Worm (Caenorhabditis elegans) whole organism, late embryonic: ENCODE results near the gene H32C10.1.

Experiments
- F13H6.1 ChIP-seq: sonication (generic microtip); optimal IDR thresholded peaks from 2 replicates; lab custom pipeline; 2016; ENCODE audit warnings: missing genetic modification characterization, missing compliant biosample characterization
- K09A11.1 ChIP-seq: sonication (generic microtip); optimal IDR thresholded peaks from 2 replicates; lab custom pipeline; 2017; ENCODE audit warnings: antibody characterized with exemption, mild to moderate bottlenecking, missing genetic modification characterization, missing compliant biosample characterization; ENCODE audit not compliant: insufficient read depth
- T23F11.4 ChIP-seq: fragments of 200-800 bp; sonication (Bioruptor generic); optimal IDR thresholded peaks from 2 replicates; lab custom pipeline; 2018; ENCODE audit warnings: mild to moderate bottlenecking, missing genetic modification characterization, missing compliant biosample characterization
- ahr-1 ChIP-seq: sonication (generic microtip); optimal IDR thresholded peaks from 2 replicates; lab custom pipeline; 2016; ENCODE audit warnings: missing genetic modification characterization, missing compliant biosample characterization
- ceh-14 ChIP-seq: sonication (generic microtip); optimal IDR thresholded peaks from 2 replicates; lab custom pipeline; 2016; ENCODE audit warnings: missing genotype, missing genetic modification characterization, missing compliant biosample characterization
- ceh-18 ChIP-seq: sonication (generic microtip); optimal IDR thresholded peaks from 2 replicates; lab custom pipeline; 2016; ENCODE audit warnings: missing genetic modification characterization, missing compliant biosample characterization
- ceh-19 ChIP-seq: fragments of 200-800 bp; sonication (Bioruptor generic); optimal IDR thresholded peaks from 2 replicates; lab custom pipeline; 2018; ENCODE audit warnings: mild to moderate bottlenecking, missing genetic modification characterization, missing compliant biosample characterization
- ceh-24 ChIP-seq: sonication (generic microtip); optimal IDR thresholded peaks from 2 replicates; lab custom pipeline; 2016; ENCODE audit warnings: mild to moderate bottlenecking, missing genetic modification characterization, missing compliant biosample characterization
- ceh-30 ChIP-seq: fragments of 150-350 bp; optimal IDR thresholded peaks from 2 replicates; lab custom pipeline; 2014; ENCODE audit warnings: missing biosample characterization, missing genetic modification characterization
- ceh-48 ChIP-seq: sonication (generic microtip); optimal IDR thresholded peaks from 2 replicates; lab custom pipeline; 2016; ENCODE audit warnings: missing genetic modification characterization, inconsistent platforms, missing compliant biosample characterization
- ceh-9 ChIP-seq: sonication (generic microtip); optimal IDR thresholded peaks from 2 replicates; lab custom pipeline; 2016; ENCODE audit warnings: mild to moderate bottlenecking, missing genetic modification characterization, inconsistent platforms, missing compliant biosample characterization
- che-1 ChIP-seq: sonication (generic microtip); optimal IDR thresholded peaks from 2 replicates; lab custom pipeline; 2016; ENCODE audit warnings: mild to moderate bottlenecking, missing genetic modification characterization, missing compliant biosample characterization
- dmd-4 ChIP-seq: sonication (generic microtip); optimal IDR thresholded peaks from 2 replicates; lab custom pipeline; 2016; ENCODE audit warnings: borderline replicate concordance, missing genetic modification characterization, missing compliant biosample characterization
- fkh-10 ChIP-seq: fragments of 150-350 bp; optimal IDR thresholded peaks from 2 replicates; lab custom pipeline; 2014; ENCODE audit warnings: missing biosample characterization, missing genetic modification reagents, missing genetic modification characterization
- fkh-6 ChIP-seq: sonication (generic microtip); optimal IDR thresholded peaks from 2 replicates; lab custom pipeline; 2016; ENCODE audit warnings: missing genetic modification characterization, missing compliant biosample characterization
- gmeb-2 ChIP-seq: sonication (generic microtip); optimal IDR thresholded peaks from 2 replicates; lab custom pipeline; 2016; ENCODE audit warnings: missing genetic modification characterization, inconsistent platforms, missing compliant biosample characterization
- hlh-13 ChIP-seq: fragments of 200-800 bp; sonication (Bioruptor generic); optimal IDR thresholded peaks from 2 replicates; lab custom pipeline; 2018; ENCODE audit warnings: mild to moderate bottlenecking, missing genetic modification characterization, missing compliant biosample characterization
- hlh-15 ChIP-seq: sonication (generic microtip); optimal IDR thresholded peaks from 2 replicates; lab custom pipeline; 2016; ENCODE audit warnings: missing genetic modification characterization, missing compliant biosample characterization
- hlh-6 ChIP-seq: sonication (generic microtip); optimal IDR thresholded peaks from 2 replicates; lab custom pipeline; 2016; ENCODE audit warnings: missing genotype, missing genetic modification characterization, missing compliant biosample characterization
- lim-6 ChIP-seq: sonication (generic microtip); optimal IDR thresholded peaks from 2 replicates; lab custom pipeline; 2016; ENCODE audit warnings: missing genetic modification characterization, missing compliant biosample characterization
- madf-2 ChIP-seq: sonication (generic microtip); optimal IDR thresholded peaks from 2 replicates; lab custom pipeline; 2017; ENCODE audit warnings: missing genetic modification characterization, missing compliant biosample characterization
- nhr-11 ChIP-seq: fragments of 150-350 bp; optimal IDR thresholded peaks from 2 replicates; lab custom pipeline; 2014; ENCODE audit warnings: missing biosample characterization, missing genetic modification characterization
- odd-2 ChIP-seq: sonication (generic microtip); optimal IDR thresholded peaks from 2 replicates; lab custom pipeline; 2017; ENCODE audit warnings: antibody characterized with exemption, mild to moderate bottlenecking, missing genetic modification characterization, missing compliant biosample characterization
- pax-1 ChIP-seq: fragments of 150-350 bp; optimal IDR thresholded peaks from 2 replicates; lab custom pipeline; 2014; ENCODE audit warnings: missing biosample characterization, missing genetic modification characterization
- pha-4 ChIP-seq: fragments of 150-350 bp; optimal IDR thresholded peaks from 2 replicates; lab custom pipeline; 2018; ENCODE audit warnings: missing biosample characterization, missing genetic modification reagents, missing genetic modification characterization
- pqm-1 ChIP-seq: sonication (generic microtip); optimal IDR thresholded peaks from 2 replicates; lab custom pipeline; 2016; ENCODE audit warnings: missing genetic modification characterization, missing compliant biosample characterization
- pros-1 ChIP-seq: fragments of 150-350 bp; optimal IDR thresholded peaks from 2 replicates; lab custom pipeline; 2014; ENCODE audit warnings: missing biosample characterization, missing genetic modification reagents, missing genetic modification characterization
- ref-2 ChIP-seq: sonication (generic microtip); optimal IDR thresholded peaks from 2 replicates; lab custom pipeline; 2016; ENCODE audit warnings: missing genetic modification characterization, missing compliant biosample characterization
- sox-4 ChIP-seq: sonication (generic microtip); optimal IDR thresholded peaks from 2 replicates; lab custom pipeline; 2017; ENCODE audit warnings: mild to moderate bottlenecking, missing genetic modification characterization, inconsistent platforms, missing compliant biosample characterization
- tbx-7 ChIP-seq: sonication (generic microtip); optimal IDR thresholded peaks from 2 replicates; lab custom pipeline; 2016; ENCODE audit warnings: missing genotype, missing genetic modification characterization, missing compliant biosample characterization
- ttx-3 ChIP-seq: sonication (generic microtip); optimal IDR thresholded peaks from 2 replicates; lab custom pipeline; 2016; ENCODE audit warnings: missing genetic modification reagents, missing genetic modification characterization, missing compliant biosample characterization
- unc-3 ChIP-seq, 2 experiments: fragments of 200-800 bp in 1 of 2; sonication (Bioruptor generic) in 1 of 2; sonication (generic microtip) in 1 of 2; conservative IDR thresholded peaks in 1 of 2; optimal IDR thresholded peaks in 1 of 2; 2 replicates each; pipeline versions ENCODE4 v1.3.6 to Lab custom; 2016 to 2022; ENCODE audit warnings: missing compliant biosample characterization in 2 of 2, missing genetic modification characterization in 2 of 2, missing genetic modification reagents in 1 of 2
- unc-86 ChIP-seq: sonication (generic microtip); optimal IDR thresholded peaks from 2 replicates; lab custom pipeline; 2016; ENCODE audit warnings: missing genetic modification characterization, missing compliant biosample characterization
- zip-5 ChIP-seq: sonication (generic microtip); optimal IDR thresholded peaks from 2 replicates; lab custom pipeline; 2016; ENCODE audit warnings: missing genetic modification characterization, missing compliant biosample characterization
- ztf-16 ChIP-seq: sonication (generic microtip); optimal IDR thresholded peaks from 2 replicates; lab custom pipeline; 2017; ENCODE audit warnings: missing genetic modification characterization, missing compliant biosample characterization

The H32C10.1 gene

DNA sequence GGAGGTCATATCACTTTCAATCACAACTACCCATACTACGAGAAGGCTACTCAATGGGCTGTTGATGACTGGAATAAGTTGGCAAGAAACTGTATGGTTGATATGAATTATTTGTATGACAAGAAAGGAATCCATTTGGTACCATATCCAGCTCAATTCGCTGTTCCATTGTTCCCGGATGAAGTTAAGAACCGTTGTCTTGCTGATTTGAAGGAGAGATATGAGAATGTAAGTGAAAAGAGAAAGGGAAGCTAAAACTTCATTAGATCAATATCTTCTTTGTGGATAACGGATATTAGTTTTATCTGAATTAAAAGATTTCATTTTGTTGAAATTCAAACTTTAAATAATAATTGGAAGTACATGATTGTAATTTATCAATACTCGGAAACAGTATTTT lies 47.5 kb upstream of the H32C10.1 start:
- TF ChIP-seq T23F11.4 (GFP tag; lab: Kevin White, UChicago) = no peak
- TF ChIP-seq pros-1 (tag; lab: Kevin White, UChicago) = no peak
- TF ChIP-seq, all 69 proteins: peak for 0

DNA sequence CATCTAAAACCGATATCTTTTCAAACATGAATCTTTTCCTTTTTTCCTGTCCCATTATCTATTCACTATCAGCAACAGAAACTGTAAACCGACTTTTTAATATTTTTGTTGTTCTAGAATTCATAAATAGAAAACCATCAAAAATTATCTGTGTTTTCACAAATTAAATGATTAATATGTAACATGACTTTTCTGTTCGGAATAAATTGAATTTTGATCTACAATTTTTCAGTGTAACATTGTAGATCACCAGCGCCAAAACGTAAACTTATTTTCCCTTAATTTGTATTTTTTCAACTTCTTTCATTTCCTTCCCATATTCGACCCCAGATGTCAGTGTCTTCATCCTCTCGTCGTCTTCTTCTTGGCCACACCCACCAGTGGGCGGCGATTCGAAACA lies 42.9 kb upstream of the H32C10.1 start, which contains the start of gene H04M03.3:
H04M03.3 (plus strand) TSS at position 301 of the 400 bp plus-strand sequence.
- TF ChIP-seq fkh-6 (tag; lab: Kevin White, UChicago) (no peak), ceh-9 (no peak), tbx-7 (tag; lab: Kevin White, UChicago) (no peak), hlh-6 (tag; lab: Kevin White, UChicago) (no peak), nhr-11 (tag; lab: Kevin White, UChicago) (no peak), pha-4 (no peak), ahr-1 (no peak), che-1 (tag; lab: Kevin White, UChicago) (no peak), pax-1 (tag; lab: Kevin White, UChicago) (no peak), ztf-16 (no peak), ceh-30 (tag; lab: Kevin White, UChicago) (no peak), unc-86 (tag; lab: Kevin White, UChicago) (no peak), dmd-4 (tag; lab: Kevin White, UChicago) (no peak), unc-3 (GFP tag; conservative IDR thresholded peaks at IDR 0.05; lab: Robert Waterston, UW) (no peak), unc-3 (tag; optimal IDR thresholded peaks at IDR 0.05; lab: Kevin White, UChicago) (no peak)

DNA sequence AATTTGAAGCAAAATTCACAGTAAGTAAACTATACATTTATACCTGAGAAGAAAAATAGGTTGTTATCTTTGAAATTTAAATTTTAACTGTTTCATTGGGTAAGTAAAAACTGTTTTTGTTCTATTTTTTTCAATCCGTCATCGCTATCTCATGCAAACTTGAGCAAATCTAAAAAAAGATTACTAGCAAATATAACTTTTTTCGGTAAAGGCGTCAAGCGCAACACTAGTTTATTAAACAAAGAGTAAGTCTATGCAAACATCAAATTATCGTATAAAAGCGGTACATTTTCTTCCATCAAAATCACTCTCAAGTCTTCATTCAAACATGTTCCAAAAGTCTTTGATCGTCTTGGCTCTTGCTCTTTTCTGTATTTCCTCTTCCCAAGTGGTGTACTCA lies 39.0 kb upstream of the H32C10.1 start, which contains the start of gene nspb-6:
nspb-6 (plus strand) TSS at position 301 of the 400 bp plus-strand sequence.
- TF ChIP-seq F13H6.1 = no peak
- TF ChIP-seq ceh-19 (GFP tag; lab: Kevin White, UChicago) = no peak
- no peak for TF ChIP-seq fkh-10 (GFP tag; lab: Kevin White, UChicago)
- no peak for TF ChIP-seq hlh-13
- no peak for TF ChIP-seq odd-2
- TF ChIP-seq ceh-18 (tag; lab: Kevin White, UChicago) = no peak
- no peak for TF ChIP-seq sox-4 (tag; lab: Kevin White, UChicago)
- no peak for TF ChIP-seq madf-2 (tag; lab: Kevin White, UChicago)
- TF ChIP-seq lim-6 (tag; lab: Kevin White, UChicago) = no peak
- no peak for TF ChIP-seq ceh-9
- TF ChIP-seq K09A11.1 (tag; lab: Kevin White, UChicago) = no peak
- no peak for TF ChIP-seq ttx-3 (tag; lab: Kevin White, UChicago)
- TF ChIP-seq unc-86 (tag; lab: Kevin White, UChicago) = no peak
- no peak for TF ChIP-seq hlh-15
- TF ChIP-seq ceh-48 (tag; lab: Kevin White, UChicago) = no peak
- no peak for TF ChIP-seq zip-5 (tag; lab: Kevin White, UChicago)
- TF ChIP-seq ceh-24 (tag; lab: Kevin White, UChicago) = no peak
- no peak for TF ChIP-seq unc-3 (GFP tag; conservative IDR thresholded peaks at IDR 0.05; lab: Robert Waterston, UW)
- no peak for TF ChIP-seq unc-3 (tag; optimal IDR thresholded peaks at IDR 0.05; lab: Kevin White, UChicago)
- no peak for TF ChIP-seq pqm-1 (tag; lab: Kevin White, UChicago)
- TF ChIP-seq ref-2 (tag; lab: Kevin White, UChicago) = no peak

DNA sequence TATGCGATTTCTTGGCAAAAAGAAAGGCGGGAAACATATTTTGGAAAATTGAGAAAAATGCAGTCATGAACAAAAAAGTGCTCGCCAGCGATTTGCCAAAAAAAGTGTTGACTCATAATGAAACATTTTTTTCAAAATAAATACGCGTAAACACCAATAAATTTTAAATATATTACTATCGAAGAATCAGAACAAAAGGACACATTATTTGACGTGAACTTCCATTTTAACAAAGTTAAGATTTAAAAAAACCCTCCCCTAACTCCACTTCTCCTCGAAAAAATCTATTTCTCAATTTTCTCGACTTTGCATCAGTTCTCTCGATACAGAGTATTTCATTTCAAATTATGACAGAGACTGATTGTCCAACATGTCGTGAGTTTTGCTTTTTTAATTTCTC lies 37.8 kb upstream of the H32C10.1 start, which contains the start of gene pck-3:
pck-3 (plus strand) TSS at position 301 of the 400 bp plus-strand sequence.
- no peak for TF ChIP-seq unc-86 (tag; lab: Kevin White, UChicago)
- TF ChIP-seq nhr-11 (tag; lab: Kevin White, UChicago) = no peak
- no peak for TF ChIP-seq ceh-14 (tag; lab: Kevin White, UChicago)
- no peak for TF ChIP-seq gmeb-2 (tag; lab: Kevin White, UChicago)
- no peak for TF ChIP-seq che-1 (tag; lab: Kevin White, UChicago)
- TF ChIP-seq, all 69 proteins: peak for 0
